Worm (Caenorhabditis elegans) whole organism, dauer: Measurements from ENCODE around the gene srw-138.

Source experiments
- unc-62 ChIP-seq: sonication (generic microtip); optimal IDR thresholded peaks from 2 replicates; lab custom pipeline; 2017; ENCODE audit warnings: missing biosample characterization, missing genetic modification reagents, missing genetic modification characterization

The srw-138 gene

DNA sequence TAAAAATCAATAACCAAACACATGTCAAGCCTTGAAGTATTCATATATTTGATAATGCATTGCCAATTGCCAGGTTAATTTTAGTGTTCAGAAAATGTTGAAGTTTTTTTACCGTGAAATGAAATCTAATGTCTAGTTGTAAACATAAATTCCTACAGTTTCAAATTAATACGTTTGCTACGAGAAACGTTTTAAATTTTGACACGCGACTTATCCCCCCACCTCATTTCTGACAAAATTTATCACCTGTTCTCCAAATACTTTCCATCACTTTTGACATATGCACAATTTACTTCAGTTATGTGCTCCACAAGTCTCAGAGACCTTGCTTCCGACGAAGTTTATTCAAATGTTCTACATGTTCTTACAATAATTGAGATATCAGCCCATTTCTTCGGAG, 48.9 kb downstream of the srw-138 start, which contains the start of gene srh-146:
TSS of gene srh-146 (plus strand) at position 301 of the 400 bp plus-strand sequence.
- TF ChIP-seq unc-62 (GFP tag; lab: Kevin White, UChicago): no peak

DNA sequence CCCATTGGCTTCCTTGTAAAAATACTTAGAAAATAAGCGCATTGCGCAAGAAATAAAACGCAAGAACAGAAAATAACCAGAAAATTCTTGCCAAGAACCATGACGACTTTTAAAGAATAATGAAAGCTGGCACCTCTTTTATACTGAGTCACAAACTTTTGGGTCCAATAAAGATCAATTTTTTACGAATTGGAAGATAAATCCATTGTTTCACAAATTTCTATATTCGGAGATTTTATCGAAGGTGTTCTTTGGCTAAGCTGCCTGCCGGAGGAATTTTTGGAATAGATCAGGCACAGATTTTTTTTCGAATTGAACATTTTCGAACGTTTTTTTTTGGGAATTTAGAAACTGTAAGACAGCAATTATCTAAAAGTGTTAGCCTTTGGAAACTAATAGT, 50.0 kb downstream of the srw-138 start, which contains the start of gene C31B8.9:
TSS of gene C31B8.9 (minus strand) at position 101 of the 400 bp plus-strand sequence.
- TF ChIP-seq unc-62 (GFP tag; lab: Kevin White, UChicago): no peak
